Worm (Caenorhabditis elegans): ENCODE measurements around the gene spat-2.

- no peak for TF ChIP-seq flh-1 (GFP tag; optimal IDR thresholded peaks at IDR 0.05)
- no peak for TF ChIP-seq unc-39 (tag; optimal IDR thresholded peaks at IDR 0.05)
- no peak for TF ChIP-seq sptf-1 (tag; optimal IDR thresholded peaks at IDR 0.05)
- TF ChIP-seq unc-62 (GFP tag; optimal IDR thresholded peaks at IDR 0.05): no peak
- TF ChIP-seq ces-1 (GFP tag; optimal IDR thresholded peaks at IDR 0.05): no peak
- no peak for TF ChIP-seq ztf-11 (tag; optimal IDR thresholded peaks at IDR 0.05)
- no peak for TF ChIP-seq ham-2 (GFP tag; optimal IDR thresholded peaks at IDR 0.05)
- no peak for TF ChIP-seq lin-13 (tag; optimal IDR thresholded peaks at IDR 0.05)
- TF ChIP-seq elt-1 (tag; optimal IDR thresholded peaks at IDR 0.05; ENCODE audit: borderline replicate concordance, insufficient read depth): no peak
- no peak for TF ChIP-seq elt-3 (tag; optimal IDR thresholded peaks at IDR 0.05)
- TF ChIP-seq blmp-1 (tag; optimal IDR thresholded peaks at IDR 0.05): no peak
- TF ChIP-seq zip-8 (tag; optimal IDR thresholded peaks at IDR 0.05): no peak
- no peak for TF ChIP-seq drap-1 (GFP tag; optimal IDR thresholded peaks at IDR 0.05)
Observed at ce11 chrIII:11077404-11077803, 40.7 kb downstream of the spat-2 start, which contains the start of gene str-246.

All from whole organism, mixed stage, embryonic.